Fruit fly (Drosophila melanogaster) whole organism, embryonic: ENCODE data around the gene CG14657.

Experiments
- Blimp-1 ChIP-seq: fragments of 200-800 bp; sonication (Bioruptor generic); optimal IDR thresholded peaks from 3 replicates; lab custom pipeline; 2018; ENCODE audit warnings: missing biosample characterization, missing genetic modification characterization, mild to moderate bottlenecking, moderate library complexity, missing genetic modification reagents
- CG11093 ChIP-seq: fragments of 200-800 bp; sonication (Bioruptor generic); IDR thresholded peaks from 3 replicates; pipeline ENCODE4 v1.3.6; 2022; ENCODE audit warnings: missing biosample characterization, missing genetic modification characterization
- CG12104 ChIP-seq: fragments of 200-800 bp; sonication (Bioruptor generic); optimal IDR thresholded peaks from 3 replicates; lab custom pipeline; 2016; ENCODE audit warnings: missing biosample characterization, missing genetic modification characterization
- CG17359 ChIP-seq: fragments of 200-800 bp; sonication (Bioruptor generic); optimal IDR thresholded peaks from 3 replicates; lab custom pipeline; 2018; ENCODE audit warnings: missing biosample characterization, mild to moderate bottlenecking, missing genetic modification characterization, moderate library complexity
- CG18764 ChIP-seq: fragments of 200-800 bp; sonication (Bioruptor generic); optimal IDR thresholded peaks from 3 replicates; lab custom pipeline; 2016; ENCODE audit warnings: missing biosample characterization, missing genetic modification characterization
- CG2202 ChIP-seq: fragments of 200-800 bp; sonication (Bioruptor generic); optimal IDR thresholded peaks from 2 replicates; lab custom pipeline; 2018; ENCODE audit warnings: missing biosample characterization, mild to moderate bottlenecking, missing genetic modification characterization
- CG31224 ChIP-seq: fragments of 200-800 bp; sonication (Bioruptor generic); IDR thresholded peaks from 2 replicates; pipeline ENCODE4 v1.3.6; 2022; ENCODE audit warnings: missing biosample characterization, missing genetic modification characterization
- CG34224 ChIP-seq: fragments of 200-800 bp; sonication (Bioruptor generic); IDR thresholded peaks from 3 replicates; pipeline ENCODE4 v1.3.6; 2022; ENCODE audit warnings: missing biosample characterization, missing genetic modification characterization; ENCODE audit not compliant: partially characterized antibody
- CG34422 ChIP-seq: fragments of 200-800 bp; sonication (Bioruptor generic); IDR thresholded peaks from 3 replicates; pipeline ENCODE4 v1.3.6; 2022; ENCODE audit warnings: missing biosample characterization, missing genetic modification characterization
- CG4854 ChIP-seq: fragments of 200-800 bp; sonication (Bioruptor generic); optimal IDR thresholded peaks from 2 replicates; lab custom pipeline; 2016; ENCODE audit warnings: missing biosample characterization, missing genetic modification characterization, inconsistent platforms
- Deaf1 ChIP-seq: fragments of 200-800 bp; optimal IDR thresholded peaks from 3 replicates; lab custom pipeline; 2019; ENCODE audit warnings: missing biosample characterization, mild to moderate bottlenecking, missing genetic modification characterization, moderate library complexity
- ERR ChIP-seq: fragments of 200-800 bp; sonication (Bioruptor generic); optimal IDR thresholded peaks from 2 replicates; lab custom pipeline; 2016; ENCODE audit warnings: missing biosample characterization, missing genetic modification characterization
- Fer1 ChIP-seq: fragments of 200-800 bp; sonication (Bioruptor generic); optimal IDR thresholded peaks from 2 replicates; lab custom pipeline; 2017; ENCODE audit warnings: missing biosample characterization, mild to moderate bottlenecking, missing genetic modification characterization
- Fer2 ChIP-seq: fragments of 200-800 bp; sonication (Bioruptor generic); optimal IDR thresholded peaks from 2 replicates; lab custom pipeline; 2018; ENCODE audit warnings: missing biosample characterization, mild to moderate bottlenecking, missing genetic modification characterization, moderate library complexity
- Gug ChIP-seq: fragments of 200-800 bp; sonication (Bioruptor generic); IDR thresholded peaks from 4 replicates; pipeline ENCODE4 v1.3.6; 2022; ENCODE audit warnings: missing biosample characterization, missing genetic modification characterization
- H15 ChIP-seq: fragments of 200-800 bp; sonication (Bioruptor generic); IDR thresholded peaks from 3 replicates; pipeline ENCODE4 v1.3.6; 2022; ENCODE audit warnings: missing biosample characterization, missing genetic modification characterization
- Hand ChIP-seq: fragments of 200-800 bp; sonication (Bioruptor generic); optimal IDR thresholded peaks from 2 replicates; lab custom pipeline; 2017; ENCODE audit warnings: mild to moderate bottlenecking, missing biosample characterization, missing genetic modification reagents, missing genetic modification characterization
- Hmr ChIP-seq: fragments of 200-800 bp; sonication (Bioruptor generic); optimal IDR thresholded peaks from 3 replicates; lab custom pipeline; 2017; ENCODE audit warnings: mild to moderate bottlenecking, missing biosample characterization, missing genetic modification reagents, missing genetic modification characterization
- Hsf ChIP-seq: fragments of 200-800 bp; sonication (Bioruptor generic); optimal IDR thresholded peaks from 3 replicates; lab custom pipeline; 2016; ENCODE audit warnings: missing biosample characterization, missing genetic modification characterization
- Lpt ChIP-seq: fragments of >200 bp; optimal IDR thresholded peaks from 2 replicates; lab custom pipeline; 2018; ENCODE audit warnings: missing biosample characterization, missing genetic modification characterization
- Meics ChIP-seq: fragments of 200-800 bp; sonication (Bioruptor generic); optimal IDR thresholded peaks from 2 replicates; lab custom pipeline; 2017; ENCODE audit warnings: missing biosample characterization, mild to moderate bottlenecking, missing genetic modification characterization
- Oli ChIP-seq: fragments of 200-800 bp; sonication (Bioruptor generic); optimal IDR thresholded peaks from 2 replicates; lab custom pipeline; 2018; ENCODE audit warnings: missing biosample characterization, mild to moderate bottlenecking, missing genetic modification characterization, moderate library complexity
- PHDP ChIP-seq: fragments of 200-800 bp; sonication (Bioruptor generic); optimal IDR thresholded peaks from 3 replicates; lab custom pipeline; 2018; ENCODE audit warnings: missing biosample characterization, mild to moderate bottlenecking, missing genetic modification characterization, moderate library complexity
- bbx ChIP-seq: fragments of 200-800 bp; sonication (Bioruptor generic); IDR thresholded peaks from 2 replicates; pipeline ENCODE4 v1.3.6; 2022; ENCODE audit warnings: missing biosample characterization, missing genetic modification characterization; ENCODE audit not compliant: partially characterized antibody
- cg ChIP-seq: fragments of 200-800 bp; sonication (Bioruptor generic); optimal IDR thresholded peaks from 3 replicates; lab custom pipeline; 2019; ENCODE audit warnings: missing biosample characterization, mild to moderate bottlenecking, missing genetic modification characterization, moderate library complexity
- ci ChIP-seq: fragments of 200-800 bp; sonication (Bioruptor generic); IDR thresholded peaks from 3 replicates; pipeline ENCODE4 v1.3.6; 2022; ENCODE audit warnings: missing biosample characterization, missing genetic modification characterization
- crc ChIP-seq: fragments of 200-800 bp; sonication (Bioruptor generic); optimal IDR thresholded peaks from 2 replicates; lab custom pipeline; 2016; ENCODE audit warnings: missing biosample characterization, missing genetic modification characterization
- dmrt99B ChIP-seq: fragments of 200-800 bp; sonication (Bioruptor generic); optimal IDR thresholded peaks from 2 replicates; lab custom pipeline; 2018; ENCODE audit warnings: missing biosample characterization, mild to moderate bottlenecking, missing genetic modification characterization, moderate library complexity
- dpn ChIP-seq, 2 experiments: fragments of 200-800 bp; sonication (Bioruptor generic); optimal IDR thresholded peaks; 3 replicates each; lab custom pipeline; 2016; ENCODE audit warnings: missing biosample characterization in 2 of 2, missing genetic modification characterization in 2 of 2
- ewg ChIP-seq: fragments of 200-800 bp; sonication (Bioruptor generic); optimal IDR thresholded peaks from 3 replicates; lab custom pipeline; 2017; ENCODE audit warnings: mild to moderate bottlenecking, missing biosample characterization, missing genetic modification reagents, missing genetic modification characterization
- ftz-f1 ChIP-seq: fragments of 200-800 bp; sonication (Bioruptor generic); optimal IDR thresholded peaks from 2 replicates; lab custom pipeline; 2016; ENCODE audit warnings: missing biosample characterization, missing genetic modification characterization
- ham ChIP-seq: fragments of 200-800 bp; sonication (Bioruptor generic); IDR thresholded peaks from 2 replicates; pipeline ENCODE4 v1.3.6; 2022; ENCODE audit warnings: missing biosample characterization, missing genetic modification characterization
- hkb ChIP-seq, 2 experiments: fragments of 200-800 bp in 1 of 2; fragments of >200 bp in 1 of 2; sonication (Bioruptor generic) in 1 of 2; IDR thresholded peaks in 1 of 2; optimal IDR thresholded peaks in 1 of 2; 2 replicates each; pipeline versions ENCODE4 v1.3.6 to Lab custom; 2017 to 2022; ENCODE audit warnings: missing biosample characterization in 1 of 2, missing genetic modification characterization in 1 of 2
- inv ChIP-seq: fragments of 200-800 bp; sonication (Bioruptor generic); IDR thresholded peaks from 2 replicates; pipeline ENCODE4 v1.3.6; 2022; ENCODE audit warnings: missing biosample characterization, missing genetic modification characterization; ENCODE audit not compliant: partially characterized antibody
- jing ChIP-seq: fragments of 200-800 bp; sonication (Bioruptor generic); optimal IDR thresholded peaks from 2 replicates; lab custom pipeline; 2018; ENCODE audit warnings: missing biosample characterization, mild to moderate bottlenecking, missing genetic modification characterization
- jumu ChIP-seq: fragments of 200-800 bp; sonication (Bioruptor generic); optimal IDR thresholded peaks from 3 replicates; lab custom pipeline; 2016; ENCODE audit warnings: missing biosample characterization, missing genetic modification characterization
- knrl ChIP-seq: fragments of 200-800 bp; sonication (Bioruptor generic); IDR thresholded peaks from 3 replicates; pipeline ENCODE4 v1.3.6; 2022; ENCODE audit warnings: missing biosample characterization, missing genetic modification characterization; ENCODE audit not compliant: partially characterized antibody
- onecut ChIP-seq: fragments of 200-800 bp; sonication (Bioruptor generic); IDR thresholded peaks from 2 replicates; pipeline ENCODE4 v1.3.6; 2022; ENCODE audit warnings: missing biosample characterization, missing genetic modification characterization
- prd ChIP-seq, 3 experiments: fragments of >200 bp in 2 of 3; fragments of 200-800 bp in 1 of 3; sonication (Bioruptor generic) in 1 of 3; optimal IDR thresholded peaks in 2 of 3; IDR thresholded peaks in 1 of 3; 2 replicates in 2 of 3; 3 replicates in 1 of 3; pipeline versions ENCODE4 v1.3.6 to Lab custom; 2017 to 2022; ENCODE audit warnings: missing biosample characterization in 1 of 3, missing genetic modification characterization in 1 of 3
- pros ChIP-seq: fragments of 200-800 bp; sonication (Bioruptor generic); optimal IDR thresholded peaks from 3 replicates; lab custom pipeline; 2019; ENCODE audit warnings: missing biosample characterization, mild to moderate bottlenecking, missing genetic modification characterization, moderate library complexity
- psq ChIP-seq: fragments of 200-800 bp; sonication (Bioruptor generic); optimal IDR thresholded peaks from 2 replicates; lab custom pipeline; 2017; ENCODE audit warnings: missing biosample characterization, missing genetic modification characterization
- stwl ChIP-seq: fragments of 200-800 bp; sonication (Bioruptor generic); optimal IDR thresholded peaks from 3 replicates; lab custom pipeline; 2018; ENCODE audit warnings: missing biosample characterization, mild to moderate bottlenecking, missing genetic modification characterization, moderate library complexity
- sug ChIP-seq: fragments of 200-800 bp; optimal IDR thresholded peaks from 2 replicates; lab custom pipeline; 2019; ENCODE audit warnings: missing biosample characterization, mild to moderate bottlenecking, missing genetic modification characterization, moderate library complexity
- tll ChIP-seq, 2 experiments: fragments of 200-800 bp in 1 of 2; fragments of >200 bp in 1 of 2; sonication (Bioruptor generic) in 1 of 2; optimal IDR thresholded peaks; 2 replicates each; lab custom pipeline; 2017 to 2019; ENCODE audit warnings: missing biosample characterization in 2 of 2, missing genetic modification characterization in 2 of 2, mild to moderate bottlenecking in 1 of 2, moderate library complexity in 1 of 2
- usp ChIP-seq: fragments of >200 bp; optimal IDR thresholded peaks from 2 replicates; lab custom pipeline; 2017; ENCODE audit warnings: missing biosample characterization, missing genetic modification characterization
- zen2 ChIP-seq: fragments of 200-800 bp; sonication (Bioruptor generic); IDR thresholded peaks from 3 replicates; pipeline ENCODE4 v1.3.6; 2022; ENCODE audit warnings: missing biosample characterization, missing genetic modification characterization; ENCODE audit not compliant: partially characterized antibody

Gene CG14657

DNA sequence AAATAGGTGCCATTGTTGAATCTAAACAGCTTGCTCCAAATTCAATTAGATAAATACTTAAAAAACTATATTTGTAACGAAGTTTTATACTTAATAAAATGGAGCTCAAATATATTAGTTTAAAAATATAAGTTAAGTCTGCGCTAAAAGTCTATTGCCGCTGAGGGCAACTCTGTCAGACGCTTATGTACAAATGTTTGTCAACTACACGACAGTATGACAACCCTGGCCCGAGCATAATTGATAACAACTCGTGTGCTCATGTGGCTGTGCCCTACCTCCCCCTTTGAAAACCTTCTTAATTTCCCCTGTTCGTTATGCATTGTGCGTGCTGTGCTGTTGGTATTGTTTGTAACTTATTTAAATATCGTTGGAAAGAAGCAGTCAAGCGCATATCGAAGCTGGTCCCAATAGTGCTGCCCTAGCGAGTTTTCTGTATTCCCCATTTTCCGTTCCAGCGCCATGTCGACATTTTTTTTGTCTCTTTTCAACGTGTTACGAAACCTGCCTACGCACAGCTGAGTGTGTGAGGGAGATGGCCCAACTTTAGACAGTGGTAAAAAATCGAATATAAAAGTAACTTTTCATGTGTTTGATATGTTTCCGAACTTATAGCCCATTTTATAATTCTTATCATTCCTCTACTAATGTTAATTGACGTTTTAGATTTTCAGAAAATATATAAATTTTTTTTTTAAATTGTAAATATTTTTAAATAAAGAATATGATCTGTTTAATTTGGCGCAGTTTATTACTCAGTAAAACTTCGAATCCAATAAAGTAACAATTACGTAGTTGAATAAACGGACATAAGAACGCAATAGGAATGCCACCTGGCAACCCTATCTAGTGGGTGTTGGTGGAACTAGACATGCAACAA, 16.2 kb downstream of the CG14657 start (continued):
- TF ChIP-seq tll (GFP tag; optimal IDR thresholded peaks at IDR 0.05; lab: Kevin White, UChicago) (no peak), onecut (GFP tag; lab: Robert Waterston, UW) (no peak), CG17359 (peak; percentile 75), psq (GFP tag; lab: Kevin White, UChicago) (no peak), jing (no peak), Fer2 (tag; lab: Kevin White, UChicago) (peak; percentile 46), CG34224 (GFP tag; lab: Robert Waterston, UW) (no peak), crc (no peak), CG4854 (no peak), Gug (no peak; the same call in 3 of the 4 replicates), zen2 (no peak), cg (GFP tag; lab: Kevin White, UChicago) (no peak), ewg (GFP tag; lab: Kevin White, UChicago) (peak; percentile 29), sug (tag; lab: Kevin White, UChicago) (no peak), CG18764 (peak; percentile 45), pros (GFP tag; lab: Kevin White, UChicago) (peak; percentile 62), Deaf1 (tag; lab: Kevin White, UChicago) (peak; percentile 39), Fer1 (GFP tag; lab: Kevin White, UChicago) (peak; percentile 68), prd (optimal IDR thresholded peaks at IDR 0.05; lab: Kevin White, UChicago) (no peak), prd (GFP tag; IDR thresholded peaks at IDR 0.05; lab: Robert Waterston, UW) (peak; percentile 55), knrl (GFP tag; lab: Robert Waterston, UW) (no peak), Meics (GFP tag; lab: Kevin White, UChicago) (peak; percentile 78), ham (no peak), Hsf (no peak), CG11093 (GFP tag; lab: Robert Waterston, UW) (peak; percentile 40; the same call in 1 of the 3 replicates), CG12104 (peak; percentile 58), jumu (GFP tag; lab: Kevin White, UChicago) (no peak), stwl (tag; lab: Kevin White, UChicago) (peak; percentile 4), hkb (optimal IDR thresholded peaks at IDR 0.05; lab: Kevin White, UChicago) (no peak), hkb (GFP tag; IDR thresholded peaks at IDR 0.05; lab: Robert Waterston, UW) (peak; percentile 65), Hmr (GFP tag; lab: Kevin White, UChicago) (peak; percentile 64), Oli (tag; lab: Kevin White, UChicago) (peak; percentile 70), CG31224 (GFP tag; lab: Robert Waterston, UW) (no peak; the same call in none of the 2 replicates), usp (GFP tag; lab: Kevin White, UChicago) (no peak), Lpt (GFP tag; lab: Kevin White, UChicago) (no peak), CG34422 (GFP tag; lab: Robert Waterston, UW) (peak; percentile 70; the same call in 2 of the 3 replicates), inv (GFP tag; lab: Robert Waterston, UW) (no peak), Blimp-1 (GFP tag; lab: Kevin White, UChicago) (peak; percentile 77), PHDP (tag; lab: Kevin White, UChicago) (peak; percentile 78), Hand (GFP tag; lab: Kevin White, UChicago) (peak; percentile 38), ftz-f1 (GFP tag; lab: Kevin White, UChicago) (no peak), dmrt99B (tag; lab: Kevin White, UChicago) (peak; percentile 80), ERR (GFP tag; lab: Kevin White, UChicago) (no peak), ci (GFP tag; lab: Robert Waterston, UW) (no peak; the same call in 1 of the 3 replicates), dpn (GFP tag; optimal IDR thresholded peaks at IDR 0.05; lab: Kevin White, UChicago) (peak; percentile 40 to 50), H15 (GFP tag; lab: Robert Waterston, UW) (peak; percentile 21; the same call in 1 of the 3 replicates), CG2202 (peak; percentile 11), bbx (GFP tag; lab: Robert Waterston, UW) (0 out of 2 replicates have a peak, but pooled peaks have one; percentile 33)
